Fruit fly (Drosophila melanogaster) whole organism, embryonic: ENCODE data around the gene Ak3.
A peak's percentile ranks its signal among the peaks of the same experiment; 100 is the strongest.

Experiments used
- B-H1 ChIP-seq: fragments of 200-800 bp; sonication (Bioruptor generic); IDR thresholded peaks from 3 replicates; pipeline ENCODE4 v1.3.6; 2022; ENCODE audit warnings: missing biosample characterization, missing genetic modification characterization
- BEAF-32 ChIP-seq: fragments of 200-800 bp; sonication (Bioruptor generic); optimal IDR thresholded peaks from 3 replicates; lab custom pipeline; 2017; ENCODE audit warnings: missing biosample characterization, missing genetic modification characterization, mild to moderate bottlenecking, moderate library complexity, missing genetic modification reagents
- CG10979 ChIP-seq: fragments of 200-800 bp; sonication (Bioruptor generic); optimal IDR thresholded peaks from 2 replicates; lab custom pipeline; 2018; ENCODE audit warnings: missing biosample characterization, mild to moderate bottlenecking, missing genetic modification characterization, moderate library complexity
- CG12155 ChIP-seq: fragments of 200-800 bp; sonication (Bioruptor generic); optimal IDR thresholded peaks from 3 replicates; lab custom pipeline; 2016; ENCODE audit warnings: missing biosample characterization, missing genetic modification characterization
- CG13287 ChIP-seq: fragments of 200-800 bp; sonication (Bioruptor generic); IDR thresholded peaks from 2 replicates; pipeline ENCODE4 v1.3.6; 2022; ENCODE audit warnings: missing biosample characterization, missing genetic modification characterization; ENCODE audit not compliant: partially characterized antibody
- CG1602 ChIP-seq: fragments of 200-800 bp; sonication (Bioruptor generic); optimal IDR thresholded peaks from 3 replicates; lab custom pipeline; 2016; ENCODE audit warnings: missing biosample characterization, missing genetic modification characterization
- CG17912 ChIP-seq: fragments of 200-800 bp; sonication (Bioruptor generic); optimal IDR thresholded peaks from 2 replicates; lab custom pipeline; 2018; ENCODE audit warnings: missing biosample characterization, mild to moderate bottlenecking, missing genetic modification characterization
- CG2129 ChIP-seq: fragments of 200-800 bp; sonication (Bioruptor generic); IDR thresholded peaks from 2 replicates; pipeline ENCODE4 v1.3.6; 2022; ENCODE audit warnings: missing biosample characterization, missing genetic modification characterization; ENCODE audit not compliant: partially characterized antibody
- CG2202 ChIP-seq: fragments of 200-800 bp; sonication (Bioruptor generic); optimal IDR thresholded peaks from 2 replicates; lab custom pipeline; 2018; ENCODE audit warnings: missing biosample characterization, mild to moderate bottlenecking, missing genetic modification characterization
- CG2712 ChIP-seq: fragments of 200-800 bp; optimal IDR thresholded peaks from 3 replicates; lab custom pipeline; 2019; ENCODE audit warnings: missing biosample characterization, mild to moderate bottlenecking, missing genetic modification characterization, moderate library complexity
- CG2889 ChIP-seq: fragments of 200-800 bp; sonication (Bioruptor generic); IDR thresholded peaks from 3 replicates; pipeline ENCODE4 v1.3.6; 2022; ENCODE audit warnings: missing biosample characterization, missing genetic modification characterization
- CG3065 ChIP-seq: fragments of 200-800 bp; sonication (Bioruptor generic); optimal IDR thresholded peaks from 2 replicates; lab custom pipeline; 2016; ENCODE audit warnings: missing biosample characterization, missing genetic modification characterization
- CG31224 ChIP-seq: fragments of 200-800 bp; sonication (Bioruptor generic); IDR thresholded peaks from 2 replicates; pipeline ENCODE4 v1.3.6; 2022; ENCODE audit warnings: missing biosample characterization, missing genetic modification characterization
- CG33213 ChIP-seq: fragments of 200-800 bp; sonication (Bioruptor generic); optimal IDR thresholded peaks from 3 replicates; lab custom pipeline; 2016; ENCODE audit warnings: missing biosample characterization, missing genetic modification characterization
- CG34422 ChIP-seq: fragments of 200-800 bp; sonication (Bioruptor generic); IDR thresholded peaks from 3 replicates; pipeline ENCODE4 v1.3.6; 2022; ENCODE audit warnings: missing biosample characterization, missing genetic modification characterization
- CG6254 ChIP-seq: fragments of 200-800 bp; sonication (Bioruptor generic); optimal IDR thresholded peaks from 3 replicates; lab custom pipeline; 2017; ENCODE audit warnings: mild to moderate bottlenecking, missing biosample characterization, missing genetic modification reagents, missing genetic modification characterization
- CG8924 ChIP-seq: fragments of 200-800 bp; optimal IDR thresholded peaks from 3 replicates; lab custom pipeline; 2019; ENCODE audit warnings: missing biosample characterization, mild to moderate bottlenecking, missing genetic modification characterization, moderate library complexity
- CG9797 ChIP-seq: fragments of 200-800 bp; sonication (Bioruptor generic); optimal IDR thresholded peaks from 3 replicates; lab custom pipeline; 2018; ENCODE audit warnings: missing biosample characterization, mild to moderate bottlenecking, missing genetic modification characterization
- CG9817 ChIP-seq: fragments of 200-800 bp; sonication (Bioruptor generic); optimal IDR thresholded peaks from 2 replicates; lab custom pipeline; 2018; ENCODE audit warnings: missing biosample characterization, mild to moderate bottlenecking, missing genetic modification characterization, moderate library complexity
- CHES-1-like ChIP-seq: fragments of 200-800 bp; sonication (Bioruptor generic); optimal IDR thresholded peaks from 2 replicates; lab custom pipeline; 2016; ENCODE audit warnings: missing biosample characterization, missing genetic modification characterization
- Camta ChIP-seq: fragments of 200-800 bp; sonication (Bioruptor generic); optimal IDR thresholded peaks from 2 replicates; lab custom pipeline; 2016; ENCODE audit warnings: missing biosample characterization, missing genetic modification characterization
- Dek ChIP-seq: fragments of 200-800 bp; sonication (Bioruptor generic); optimal IDR thresholded peaks from 3 replicates; lab custom pipeline; 2019; ENCODE audit warnings: missing biosample characterization, mild to moderate bottlenecking, missing genetic modification characterization, moderate library complexity
- Dp ChIP-seq: fragments of 200-800 bp; sonication (Bioruptor generic); optimal IDR thresholded peaks from 2 replicates; lab custom pipeline; 2018; ENCODE audit warnings: missing biosample characterization, mild to moderate bottlenecking, missing genetic modification characterization, moderate library complexity
- Elba2 ChIP-seq: fragments of 200-800 bp; sonication (Bioruptor generic); optimal IDR thresholded peaks from 3 replicates; lab custom pipeline; 2016; ENCODE audit warnings: missing biosample characterization, missing genetic modification characterization
- Fer1 ChIP-seq: fragments of 200-800 bp; sonication (Bioruptor generic); optimal IDR thresholded peaks from 2 replicates; lab custom pipeline; 2017; ENCODE audit warnings: missing biosample characterization, mild to moderate bottlenecking, missing genetic modification characterization
- Hmx ChIP-seq: fragments of 200-800 bp; sonication (Bioruptor generic); optimal IDR thresholded peaks from 2 replicates; lab custom pipeline; 2016; ENCODE audit warnings: missing biosample characterization, missing genetic modification characterization
- Kr ChIP-seq: fragments of 200-800 bp; sonication (Bioruptor generic); optimal IDR thresholded peaks from 2 replicates; lab custom pipeline; 2017; ENCODE audit warnings: missing biosample characterization, mild to moderate bottlenecking, missing genetic modification characterization
- Myb ChIP-seq: fragments of 200-800 bp; sonication (Bioruptor generic); optimal IDR thresholded peaks from 2 replicates; lab custom pipeline; 2016; ENCODE audit warnings: missing biosample characterization, missing genetic modification characterization
- Scr ChIP-seq: fragments of 200-800 bp; sonication (Bioruptor generic); IDR thresholded peaks from 2 replicates; pipeline ENCODE4 v1.3.6; 2022; ENCODE audit warnings: missing biosample characterization, missing genetic modification characterization; ENCODE audit not compliant: partially characterized antibody
- TFAM ChIP-seq: fragments of 200-800 bp; sonication (Bioruptor generic); optimal IDR thresholded peaks from 2 replicates; lab custom pipeline; 2017; ENCODE audit warnings: missing biosample characterization, missing genetic modification characterization, inconsistent platforms
- ato ChIP-seq: fragments of 200-800 bp; sonication (Bioruptor generic); IDR thresholded peaks from 2 replicates; pipeline ENCODE4 v1.3.6; 2022; ENCODE audit warnings: missing biosample characterization, missing genetic modification characterization; ENCODE audit not compliant: partially characterized antibody
- bowl ChIP-seq: fragments of 200-800 bp; sonication (Bioruptor generic); IDR thresholded peaks from 2 replicates; pipeline ENCODE4 v1.3.6; 2022; ENCODE audit warnings: missing biosample characterization, missing genetic modification characterization
- crc ChIP-seq: fragments of 200-800 bp; sonication (Bioruptor generic); optimal IDR thresholded peaks from 2 replicates; lab custom pipeline; 2016; ENCODE audit warnings: missing biosample characterization, missing genetic modification characterization
- dmrt11E ChIP-seq: fragments of 200-800 bp; sonication (Bioruptor generic); optimal IDR thresholded peaks from 3 replicates; lab custom pipeline; 2018; ENCODE audit warnings: missing biosample characterization, mild to moderate bottlenecking, missing genetic modification characterization, moderate library complexity
- fd3F ChIP-seq: fragments of 200-800 bp; sonication (Bioruptor generic); optimal IDR thresholded peaks from 2 replicates; lab custom pipeline; 2018; ENCODE audit warnings: missing biosample characterization, mild to moderate bottlenecking, missing genetic modification characterization, moderate library complexity
- gsb ChIP-seq: fragments of 200-800 bp; sonication (Bioruptor generic); IDR thresholded peaks from 2 replicates; pipeline ENCODE4 v1.3.6; 2022; ENCODE audit warnings: missing biosample characterization, missing genetic modification characterization
- hbn ChIP-seq: fragments of 200-800 bp; sonication (Bioruptor generic); IDR thresholded peaks from 2 replicates; pipeline ENCODE4 v1.3.6; 2022; ENCODE audit warnings: missing biosample characterization, missing genetic modification characterization; ENCODE audit not compliant: partially characterized antibody
- lilli ChIP-seq: fragments of 200-800 bp; sonication (Bioruptor generic); optimal IDR thresholded peaks from 3 replicates; lab custom pipeline; 2016; ENCODE audit warnings: missing biosample characterization, missing genetic modification characterization
- lola ChIP-seq, 3 experiments: fragments of >200 bp in 2 of 3; fragments of 200-800 bp in 1 of 3; sonication (Bioruptor generic) in 1 of 3; optimal IDR thresholded peaks; 2 replicates each; lab custom pipeline; 2017 to 2019; ENCODE audit warnings: missing biosample characterization in 3 of 3, missing genetic modification characterization in 3 of 3, mild to moderate bottlenecking in 1 of 3, moderate library complexity in 1 of 3
- luna ChIP-seq: fragments of 200-800 bp; sonication (Bioruptor generic); optimal IDR thresholded peaks from 2 replicates; lab custom pipeline; 2016; ENCODE audit warnings: missing biosample characterization, missing genetic modification characterization
- onecut ChIP-seq: fragments of 200-800 bp; sonication (Bioruptor generic); IDR thresholded peaks from 2 replicates; pipeline ENCODE4 v1.3.6; 2022; ENCODE audit warnings: missing biosample characterization, missing genetic modification characterization
- pan ChIP-seq, 4 experiments: fragments of >200 bp in 3 of 4; fragments of 200-800 bp in 1 of 4; sonication (Bioruptor generic) in 1 of 4; optimal IDR thresholded peaks in 3 of 4; IDR thresholded peaks in 1 of 4; 2 replicates each; pipeline versions ENCODE4 v1.3.6 to Lab custom; 2017 to 2022; ENCODE audit warnings: missing biosample characterization in 2 of 4, missing genetic modification characterization in 2 of 4, mixed read lengths in 1 of 4
- prd ChIP-seq, 3 experiments: fragments of >200 bp in 2 of 3; fragments of 200-800 bp in 1 of 3; sonication (Bioruptor generic) in 1 of 3; optimal IDR thresholded peaks in 2 of 3; IDR thresholded peaks in 1 of 3; 2 replicates in 2 of 3; 3 replicates in 1 of 3; pipeline versions ENCODE4 v1.3.6 to Lab custom; 2017 to 2022; ENCODE audit warnings: missing biosample characterization in 1 of 3, missing genetic modification characterization in 1 of 3
- shn ChIP-seq: fragments of 200-800 bp; sonication (Bioruptor generic); optimal IDR thresholded peaks from 3 replicates; lab custom pipeline; 2016; ENCODE audit warnings: missing biosample characterization, missing genetic modification characterization
- slp2 ChIP-seq: fragments of 200-800 bp; sonication (Bioruptor generic); optimal IDR thresholded peaks from 2 replicates; lab custom pipeline; 2016; ENCODE audit warnings: missing biosample characterization, missing genetic modification characterization
- ssp ChIP-seq: fragments of 200-800 bp; sonication (Bioruptor generic); IDR thresholded peaks from 2 replicates; pipeline ENCODE4 v1.3.6; 2022; ENCODE audit warnings: missing biosample characterization, missing genetic modification characterization
- stwl ChIP-seq: fragments of 200-800 bp; sonication (Bioruptor generic); optimal IDR thresholded peaks from 3 replicates; lab custom pipeline; 2018; ENCODE audit warnings: missing biosample characterization, mild to moderate bottlenecking, missing genetic modification characterization, moderate library complexity
- tgo ChIP-seq: fragments of 200-800 bp; sonication (Bioruptor generic); IDR thresholded peaks from 3 replicates; pipeline ENCODE4 v1.3.6; 2022; ENCODE audit warnings: missing biosample characterization, missing genetic modification characterization
- zfh2 ChIP-seq: fragments of 200-800 bp; sonication (Bioruptor generic); optimal IDR thresholded peaks from 2 replicates; lab custom pipeline; 2016; ENCODE audit warnings: missing biosample characterization, missing genetic modification characterization

Ak3 gene

dm6 chr3R:10893327-10893726 lies 3.9 kb upstream of the Ak3 start, which contains the start of gene CG6621 (continued):
- TF ChIP-seq CG2889 (GFP tag; lab: Robert Waterston, UW) (no peak), CG1602 (no peak), CG9797 (peak; percentile 93), TFAM (no peak), CG2202 (peak; percentile 7), CG6254 (GFP tag; lab: Kevin White, UChicago) (no peak), Scr (GFP tag; lab: Robert Waterston, UW) (peak; percentile 65), onecut (GFP tag; lab: Robert Waterston, UW) (no peak), CG13287 (GFP tag; lab: Robert Waterston, UW) (peak; percentile 77), CG33213 (GFP tag; lab: Kevin White, UChicago) (peak; percentile 73), stwl (tag; lab: Kevin White, UChicago) (peak; percentile 99), lola (GFP tag; optimal IDR thresholded peaks at IDR 0.05; lab: Kevin White, UChicago) (no peak), BEAF-32 (GFP tag; lab: Kevin White, UChicago) (peak; percentile 74), dmrt11E (tag; lab: Kevin White, UChicago) (no peak), CG17912 (peak; percentile 30), CG9817 (tag; lab: Kevin White, UChicago) (peak; percentile 31), bowl (GFP tag; lab: Robert Waterston, UW) (no peak), Hmx (GFP tag; lab: Kevin White, UChicago) (no peak), Dp (GFP tag; lab: Kevin White, UChicago) (peak; percentile 73), luna (no peak), Myb (GFP tag; lab: Kevin White, UChicago) (peak; percentile 95), Fer1 (GFP tag; lab: Kevin White, UChicago) (peak; percentile 9), tgo (GFP tag; lab: Robert Waterston, UW) (no peak), crc (no peak), Dek (tag; lab: Kevin White, UChicago) (peak; percentile 36), CG34422 (peak; percentile 43; the same call in 2 of the 3 replicates), zfh2 (GFP tag; lab: Kevin White, UChicago) (peak; percentile 26), lilli (GFP tag; lab: Kevin White, UChicago) (peak; percentile 3), CG2712 (tag; lab: Kevin White, UChicago) (peak; percentile 49), hbn (0 out of 2 replicates have a peak, but pooled peaks have one; percentile 33), pan (optimal IDR thresholded peaks at IDR 0.05; lab: Kevin White, UChicago) (no peak), pan (GFP tag; optimal IDR thresholded peaks at IDR 0.05 in 1 of 2, IDR thresholded peaks at IDR 0.05 in 1 of 2) (no peak), CG31224 (GFP tag; lab: Robert Waterston, UW) (no peak), CHES-1-like (peak; percentile 51), shn (no peak), CG10979 (tag; lab: Kevin White, UChicago) (no peak), Elba2 (peak; percentile 27), Kr (GFP tag; lab: Kevin White, UChicago) (no peak), Camta (no peak), ato (GFP tag; lab: Robert Waterston, UW) (0 out of 2 replicates have a peak, but pooled peaks have one; percentile 24), CG3065 (GFP tag; lab: Kevin White, UChicago) (no peak), gsb (GFP tag; lab: Robert Waterston, UW) (no peak), prd (optimal IDR thresholded peaks at IDR 0.05; lab: Kevin White, UChicago) (no peak), prd (GFP tag; IDR thresholded peaks at IDR 0.05; lab: Robert Waterston, UW) (no peak), CG12155 (GFP tag; lab: Kevin White, UChicago) (peak; percentile 53), CG8924 (tag; lab: Kevin White, UChicago) (peak; percentile 20), CG2129 (GFP tag; lab: Robert Waterston, UW) (no peak), slp2 (GFP tag; lab: Kevin White, UChicago) (no peak), fd3F (no peak), ssp (GFP tag; lab: Robert Waterston, UW) (0 out of 2 replicates have a peak, but pooled peaks have one; percentile 10), B-H1 (no peak)
